Worm (Caenorhabditis elegans) whole organism, early embryonic: Measurements from ENCODE around the gene R04E5.7.

ENCODE experiments used
- B0310.2 ChIP-seq: sonication (generic microtip); optimal IDR thresholded peaks from 2 replicates; lab custom pipeline; 2016; ENCODE audit warnings: mild to moderate bottlenecking, missing genetic modification characterization, missing compliant biosample characterization
- F13C5.2 ChIP-seq: sonication (generic microtip); optimal IDR thresholded peaks from 2 replicates; lab custom pipeline; 2017; ENCODE audit warnings: mild to moderate bottlenecking, missing genetic modification characterization, inconsistent platforms, missing compliant biosample characterization
- aly-1 ChIP-seq: sonication (generic microtip); optimal IDR thresholded peaks from 2 replicates; lab custom pipeline; 2016; ENCODE audit warnings: missing genetic modification characterization, missing compliant biosample characterization
- ama-1 ChIP-seq: fragments of 150-350 bp; optimal IDR thresholded peaks from 2 replicates; lab custom pipeline; 2014
- ceh-13 ChIP-seq: fragments of 200-800 bp; sonication (Bioruptor generic); optimal IDR thresholded peaks from 2 replicates; lab custom pipeline; 2018; ENCODE audit warnings: mild to moderate bottlenecking, missing genetic modification characterization, missing compliant biosample characterization
- ceh-36 ChIP-seq: sonication (generic microtip); optimal IDR thresholded peaks from 2 replicates; lab custom pipeline; 2016; ENCODE audit warnings: missing genetic modification characterization, inconsistent platforms, missing compliant biosample characterization
- ets-7 ChIP-seq: sonication (generic microtip); optimal IDR thresholded peaks from 2 replicates; lab custom pipeline; 2016; ENCODE audit warnings: missing genotype, missing genetic modification characterization, missing compliant biosample characterization
- flt-1 ChIP-seq: fragments of 200-800 bp; sonication (Bioruptor generic); IDR thresholded peaks from 2 replicates; pipeline ENCODE4 v1.3.6; 2022; ENCODE audit warnings: missing genetic modification characterization, missing compliant biosample characterization
- hnd-1 ChIP-seq: sonication (generic microtip); optimal IDR thresholded peaks from 2 replicates; lab custom pipeline; 2016; ENCODE audit warnings: missing genetic modification characterization, missing compliant biosample characterization
- scrt-1 ChIP-seq: fragments of 200-800 bp; sonication (Bioruptor generic); IDR thresholded peaks from 2 replicates; pipeline ENCODE4 v1.3.6; 2022; ENCODE audit warnings: missing genetic modification characterization, missing compliant biosample characterization
- tbx-11 ChIP-seq: fragments of 200-800 bp; sonication (Bioruptor generic); IDR thresholded peaks from 2 replicates; pipeline ENCODE4 v1.3.6; 2022; ENCODE audit warnings: missing genetic modification characterization, missing compliant biosample characterization
- tbx-37 ChIP-seq: fragments of 200-800 bp; sonication (Bioruptor generic); conservative IDR thresholded peaks from 2 replicates; pipeline ENCODE4 v1.3.6; 2022; ENCODE audit warnings: missing genetic modification reagents, missing genetic modification characterization, missing compliant biosample characterization

- TF ChIP-seq ama-1 (lab: Kevin White, UChicago) (no peak), tbx-37 (GFP tag; lab: Robert Waterston, UW) (no peak), tbx-11 (GFP tag; lab: Robert Waterston, UW) (no peak), flt-1 (GFP tag; lab: Robert Waterston, UW) (no peak), ceh-13 (no peak), scrt-1 (GFP tag; lab: Robert Waterston, UW) (no peak), aly-1 (no peak), hnd-1 (tag; lab: Kevin White, UChicago) (no peak), F13C5.2 (no peak), ets-7 (tag; lab: Kevin White, UChicago) (no peak), B0310.2 (no peak), ceh-36 (no peak)
These were observed 18.5 kb downstream of the R04E5.7 start, which contains the start of gene ZK721.4 for ce11 chrX:8778558-8778957.
